Fruit fly (Drosophila melanogaster): Measurements from ENCODE around the gene CG43220.

Gene CG43220

dm6 chr2L:17486264-17486663 is at the start of gene CG43220:
CG43220 (plus strand) TSS chr2L:17486564.
- no peak for TF ChIP-seq CTCF (optimal IDR thresholded peaks at IDR 0.05)
- TF ChIP-seq CG8478 (optimal IDR thresholded peaks at IDR 0.05): no peak

DNA sequence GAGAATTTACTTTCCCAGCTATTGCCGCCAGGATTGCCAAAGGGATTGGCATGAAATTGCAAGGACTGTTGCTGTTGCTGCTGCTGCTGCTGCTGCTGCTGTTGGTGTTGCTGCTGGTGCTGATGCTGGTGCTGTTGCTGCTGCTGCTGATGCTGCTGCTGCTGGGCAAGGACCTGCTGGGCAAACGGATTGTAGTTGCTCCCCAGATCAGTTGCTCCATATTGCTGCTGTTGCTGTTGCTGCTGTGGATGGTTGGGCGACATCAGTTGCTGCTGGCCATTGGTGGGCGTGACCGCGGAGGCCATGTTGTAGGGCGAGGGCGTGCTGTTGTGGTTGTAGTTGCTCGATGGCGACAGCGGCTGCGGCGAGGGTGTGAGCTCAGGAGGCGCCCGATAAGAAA is 48.8 kb upstream of the CG43220 start:
- TF ChIP-seq CTCF (optimal IDR thresholded peaks at IDR 0.05) (no peak), CG8478 (optimal IDR thresholded peaks at IDR 0.05) (no peak)

DNA sequence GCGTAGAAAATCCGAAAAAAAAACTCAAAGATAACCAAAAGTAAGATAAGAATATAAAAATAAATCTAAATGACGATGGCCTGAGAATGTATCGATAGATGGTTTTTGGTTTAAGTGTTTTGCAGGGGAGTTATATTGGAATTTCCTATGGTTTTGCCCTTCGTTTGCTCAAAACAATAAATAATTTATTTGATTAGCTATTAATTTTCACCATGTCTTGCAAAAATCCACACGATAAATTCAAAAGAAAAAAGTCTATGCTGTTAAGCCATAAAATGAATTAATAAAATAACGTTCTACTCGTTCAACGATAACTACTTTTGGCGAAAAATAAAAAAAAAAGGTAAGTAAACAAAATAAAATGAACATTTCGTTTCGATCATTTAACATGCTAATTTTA is 39.3 kb upstream of the CG43220 start:
- TF ChIP-seq CG8478 (optimal IDR thresholded peaks at IDR 0.05) (no peak), CTCF (optimal IDR thresholded peaks at IDR 0.05) (no peak)

- TF ChIP-seq CTCF (optimal IDR thresholded peaks at IDR 0.05) (no peak), CG8478 (optimal IDR thresholded peaks at IDR 0.05) (no peak)
Observed at dm6 chr2L:17448435-17448834, 37.9 kb upstream of the CG43220 start.

- TF ChIP-seq CTCF (optimal IDR thresholded peaks at IDR 0.05): no peak
- no peak for TF ChIP-seq CG8478 (optimal IDR thresholded peaks at IDR 0.05)
Observed at dm6 chr2L:17449608-17450504, 36.5 kb upstream of the CG43220 start, which contains the start of gene dl. dl (minus strand) TSS chr2L:17450364.

dm6 chr2L:17450505-17451415 is 35.6 kb upstream of the CG43220 start:
- TF ChIP-seq CG8478 (optimal IDR thresholded peaks at IDR 0.05) (no peak), CTCF (optimal IDR thresholded peaks at IDR 0.05) (no peak)

dm6 chr2L:17452084-17452483 is 34.3 kb upstream of the CG43220 start:
- TF ChIP-seq CG8478 (optimal IDR thresholded peaks at IDR 0.05): no peak
- no peak for TF ChIP-seq CTCF (optimal IDR thresholded peaks at IDR 0.05)

dm6 chr2L:17452624-17453023 is 33.7 kb upstream of the CG43220 start, which contains the start of gene CG5050:
CG5050 (plus strand) TSS chr2L:17452924.
- TF ChIP-seq CG8478 (optimal IDR thresholded peaks at IDR 0.05): no peak
- TF ChIP-seq CTCF (optimal IDR thresholded peaks at IDR 0.05): no peak

dm6 chr2L:17455823-17456222 is 30.5 kb upstream of the CG43220 start, which contains the start of gene SPH93:
SPH93 (minus strand) TSS chr2L:17455923.
- no peak for TF ChIP-seq CG8478 (optimal IDR thresholded peaks at IDR 0.05)
- no peak for TF ChIP-seq CTCF (optimal IDR thresholded peaks at IDR 0.05)

DNA sequence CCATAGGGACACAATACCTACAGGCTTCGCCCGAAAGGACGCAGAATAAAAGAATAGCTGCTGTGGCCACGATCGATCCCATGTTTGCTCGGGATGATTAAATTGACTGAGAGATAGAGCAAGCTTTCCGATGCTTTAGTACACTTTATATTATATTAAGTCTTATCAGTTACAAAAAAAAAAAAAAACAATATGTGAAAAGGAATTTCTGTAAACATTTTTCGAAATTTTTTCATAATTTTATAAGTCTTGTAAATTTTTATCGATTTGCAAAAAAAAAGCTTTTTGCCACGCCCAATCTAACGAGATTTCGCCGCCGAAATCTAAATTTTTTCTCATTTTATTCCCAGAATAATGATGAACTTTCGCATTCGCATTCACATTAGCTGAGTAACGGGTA is 28.4 kb upstream of the CG43220 start, which contains the start of gene CG18563:
CG18563 (minus strand) TSS at position 101 of the 400 bp plus-strand sequence.
- no peak for TF ChIP-seq CG8478 (optimal IDR thresholded peaks at IDR 0.05)

DNA sequence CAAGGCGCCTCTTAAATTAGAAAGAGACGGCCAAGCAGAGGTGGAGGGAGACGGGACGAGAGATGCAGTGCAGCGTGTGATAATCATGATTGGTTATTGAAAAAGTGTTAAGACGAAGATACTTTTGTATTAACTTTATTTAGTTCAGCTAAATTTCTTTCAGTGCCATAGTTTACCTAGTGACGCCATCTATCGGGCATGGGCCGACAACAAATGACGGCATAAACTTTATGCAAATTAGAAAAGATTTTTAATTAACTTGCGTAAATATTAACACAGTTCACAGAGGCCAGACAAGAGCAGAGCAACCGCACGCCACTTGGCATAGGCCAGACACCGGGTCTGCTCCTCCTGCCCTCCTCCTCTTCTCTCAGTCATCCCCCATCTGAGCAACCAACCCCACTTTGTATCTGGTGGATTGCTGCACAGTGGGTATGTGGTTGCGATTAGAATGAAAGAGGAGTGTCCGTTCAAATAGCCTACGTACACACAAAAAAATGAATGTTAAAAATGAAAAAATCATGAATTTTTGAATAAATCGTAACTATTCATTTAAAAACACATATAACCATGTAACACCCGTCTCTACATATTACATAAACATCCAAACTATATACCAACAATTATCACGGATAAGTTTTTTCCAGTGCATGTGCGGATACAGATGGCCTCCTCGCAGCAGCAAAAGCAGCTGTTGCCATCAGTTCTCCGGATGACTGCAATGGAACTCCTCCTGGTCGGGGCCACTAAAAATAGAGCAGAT is 20.3 kb upstream of the CG43220 start:
- TF ChIP-seq CG8478 (optimal IDR thresholded peaks at IDR 0.05) (no peak), CTCF (optimal IDR thresholded peaks at IDR 0.05) (peak; percentile 48 to 54)

- TF ChIP-seq CTCF (optimal IDR thresholded peaks at IDR 0.05) (no peak), CG8478 (optimal IDR thresholded peaks at IDR 0.05) (no peak)
Observed at dm6 chr2L:17466950-17467349, 19.4 kb upstream of the CG43220 start.

dm6 chr2L:17470630-17471029 is 15.7 kb upstream of the CG43220 start:
- no peak for TF ChIP-seq CG8478 (optimal IDR thresholded peaks at IDR 0.05)
- TF ChIP-seq CTCF (optimal IDR thresholded peaks at IDR 0.05): no peak

dm6 chr2L:17471524-17471923 is 14.8 kb upstream of the CG43220 start, which contains the start of gene Sgt:
Sgt (plus strand) TSS chr2L:17471603.
- TF ChIP-seq CG8478 (optimal IDR thresholded peaks at IDR 0.05) (no peak), CTCF (optimal IDR thresholded peaks at IDR 0.05) (no peak)
